Fruit fly (Drosophila melanogaster) whole organism, embryonic: ENCODE results near the gene NPF.
A peak's percentile ranks its signal among the peaks of the same experiment; 100 is the strongest.

Experiments used
- Bgb ChIP-seq: fragments of 200-800 bp; sonication (Bioruptor generic); IDR thresholded peaks from 2 replicates; pipeline ENCODE4 v1.3.6; 2022; ENCODE audit warnings: missing biosample characterization, missing genetic modification characterization; ENCODE audit not compliant: partially characterized antibody
- CG10274 ChIP-seq: fragments of 200-800 bp; sonication (Bioruptor generic); optimal IDR thresholded peaks from 3 replicates; lab custom pipeline; 2017; ENCODE audit warnings: missing biosample characterization, mild to moderate bottlenecking, missing genetic modification characterization
- CG10654 ChIP-seq: fragments of 200-800 bp; sonication (Bioruptor generic); optimal IDR thresholded peaks from 2 replicates; lab custom pipeline; 2016; ENCODE audit warnings: missing biosample characterization, missing genetic modification characterization
- CG12744 ChIP-seq: fragments of 200-800 bp; sonication (Bioruptor generic); optimal IDR thresholded peaks from 2 replicates; lab custom pipeline; 2016; ENCODE audit warnings: missing biosample characterization, missing genetic modification characterization
- CG17359 ChIP-seq: fragments of 200-800 bp; sonication (Bioruptor generic); optimal IDR thresholded peaks from 3 replicates; lab custom pipeline; 2018; ENCODE audit warnings: missing biosample characterization, mild to moderate bottlenecking, missing genetic modification characterization, moderate library complexity
- CG18599 ChIP-seq: fragments of 200-800 bp; sonication (Bioruptor generic); optimal IDR thresholded peaks from 3 replicates; lab custom pipeline; 2017; ENCODE audit warnings: missing biosample characterization, missing genetic modification characterization, mild to moderate bottlenecking, moderate library complexity, missing genetic modification reagents
- CG2889 ChIP-seq: fragments of 200-800 bp; sonication (Bioruptor generic); IDR thresholded peaks from 3 replicates; pipeline ENCODE4 v1.3.6; 2022; ENCODE audit warnings: missing biosample characterization, missing genetic modification characterization
- CG3163 ChIP-seq: fragments of 200-800 bp; sonication (Bioruptor generic); optimal IDR thresholded peaks from 3 replicates; lab custom pipeline; 2016; ENCODE audit warnings: missing biosample characterization, missing genetic modification characterization
- CG32767 ChIP-seq: fragments of 200-800 bp; sonication (Bioruptor generic); IDR thresholded peaks from 2 replicates; pipeline ENCODE4 v1.3.6; 2022; ENCODE audit warnings: missing biosample characterization, missing genetic modification characterization
- CG32772 ChIP-seq: fragments of 200-800 bp; sonication (Bioruptor generic); IDR thresholded peaks from 2 replicates; pipeline ENCODE4 v1.3.6; 2022; ENCODE audit warnings: missing biosample characterization, missing genetic modification characterization
- CG33557 ChIP-seq: fragments of 200-800 bp; sonication (Bioruptor generic); optimal IDR thresholded peaks from 2 replicates; lab custom pipeline; 2019; ENCODE audit warnings: missing biosample characterization, mild to moderate bottlenecking, missing genetic modification characterization, moderate library complexity
- CG34376 ChIP-seq: fragments of 200-800 bp; sonication (Bioruptor generic); optimal IDR thresholded peaks from 2 replicates; lab custom pipeline; 2018; ENCODE audit warnings: missing biosample characterization, mild to moderate bottlenecking, missing genetic modification characterization
- CG42726 ChIP-seq: fragments of 200-800 bp; sonication (Bioruptor generic); IDR thresholded peaks from 2 replicates; pipeline ENCODE4 v1.3.6; 2022; ENCODE audit warnings: missing biosample characterization, missing genetic modification characterization; ENCODE audit not compliant: partially characterized antibody
- CG4404 ChIP-seq: fragments of 200-800 bp; sonication (Bioruptor generic); IDR thresholded peaks from 2 replicates; pipeline ENCODE4 v1.3.6; 2022; ENCODE audit warnings: missing biosample characterization, missing genetic modification characterization
- CG6683 ChIP-seq: fragments of 200-800 bp; sonication (Bioruptor generic); optimal IDR thresholded peaks from 2 replicates; lab custom pipeline; 2017; ENCODE audit warnings: missing biosample characterization, mild to moderate bottlenecking, missing genetic modification characterization, missing genetic modification reagents
- CG6813 ChIP-seq: fragments of 200-800 bp; sonication (Bioruptor generic); optimal IDR thresholded peaks from 2 replicates; lab custom pipeline; 2017; ENCODE audit warnings: missing biosample characterization, missing genetic modification characterization, mild to moderate bottlenecking, moderate library complexity, missing genetic modification reagents
- CG8478 ChIP-seq: fragments of >200 bp; optimal IDR thresholded peaks from 2 replicates; lab custom pipeline; 2018
- CG8944 ChIP-seq: fragments of 200-800 bp; sonication (Bioruptor generic); optimal IDR thresholded peaks from 3 replicates; lab custom pipeline; 2016; ENCODE audit warnings: missing biosample characterization, missing genetic modification characterization
- Dip3 ChIP-seq: fragments of 200-800 bp; sonication (Bioruptor generic); optimal IDR thresholded peaks from 3 replicates; lab custom pipeline; 2016; ENCODE audit warnings: missing biosample characterization, missing genetic modification characterization
- Dp ChIP-seq: fragments of 200-800 bp; sonication (Bioruptor generic); optimal IDR thresholded peaks from 2 replicates; lab custom pipeline; 2018; ENCODE audit warnings: missing biosample characterization, mild to moderate bottlenecking, missing genetic modification characterization, moderate library complexity
- Dref ChIP-seq: fragments of 200-800 bp; sonication (Bioruptor generic); IDR thresholded peaks from 2 replicates; pipeline ENCODE4 v1.3.6; 2022; ENCODE audit warnings: missing biosample characterization, missing genetic modification characterization
- Fer3 ChIP-seq: fragments of 200-800 bp; sonication (Bioruptor generic); optimal IDR thresholded peaks from 2 replicates; lab custom pipeline; 2018; ENCODE audit warnings: missing biosample characterization, mild to moderate bottlenecking, missing genetic modification characterization, moderate library complexity
- HLH4C ChIP-seq: fragments of 200-800 bp; sonication (Bioruptor generic); IDR thresholded peaks from 3 replicates; pipeline ENCODE4 v1.3.6; 2022; ENCODE audit warnings: missing biosample characterization, missing genetic modification characterization; ENCODE audit not compliant: partially characterized antibody
- Hand ChIP-seq: fragments of 200-800 bp; sonication (Bioruptor generic); optimal IDR thresholded peaks from 2 replicates; lab custom pipeline; 2017; ENCODE audit warnings: mild to moderate bottlenecking, missing biosample characterization, missing genetic modification reagents, missing genetic modification characterization
- Hr78 ChIP-seq, 2 experiments: fragments of 200-800 bp in 1 of 2; fragments of >200 bp in 1 of 2; sonication (Bioruptor generic) in 1 of 2; optimal IDR thresholded peaks; 2 replicates each; lab custom pipeline; 2017 to 2019; ENCODE audit warnings: missing biosample characterization in 2 of 2, missing genetic modification characterization in 2 of 2, mild to moderate bottlenecking in 1 of 2, moderate library complexity in 1 of 2
- Myb ChIP-seq: fragments of 200-800 bp; sonication (Bioruptor generic); optimal IDR thresholded peaks from 2 replicates; lab custom pipeline; 2016; ENCODE audit warnings: missing biosample characterization, missing genetic modification characterization
- Rx ChIP-seq: fragments of 200-800 bp; sonication (Bioruptor generic); IDR thresholded peaks from 2 replicates; pipeline ENCODE4 v1.3.6; 2022; ENCODE audit warnings: missing biosample characterization, missing genetic modification characterization
- abd-A ChIP-seq: fragments of 200-800 bp; sonication (Bioruptor generic); optimal IDR thresholded peaks from 3 replicates; lab custom pipeline; 2019; ENCODE audit warnings: missing biosample characterization, mild to moderate bottlenecking, missing genetic modification characterization, moderate library complexity
- ash1 ChIP-seq: fragments of 200-800 bp; sonication (Bioruptor generic); optimal IDR thresholded peaks from 2 replicates; lab custom pipeline; 2018; ENCODE audit warnings: missing biosample characterization, mild to moderate bottlenecking, missing genetic modification characterization
- caup ChIP-seq: fragments of 200-800 bp; sonication (Bioruptor generic); optimal IDR thresholded peaks from 3 replicates; lab custom pipeline; 2017; ENCODE audit warnings: missing biosample characterization, mild to moderate bottlenecking, missing genetic modification characterization, moderate library complexity; ENCODE audit not compliant: severe bottlenecking
- cg ChIP-seq: fragments of 200-800 bp; sonication (Bioruptor generic); optimal IDR thresholded peaks from 3 replicates; lab custom pipeline; 2019; ENCODE audit warnings: missing biosample characterization, mild to moderate bottlenecking, missing genetic modification characterization, moderate library complexity
- chm ChIP-seq: fragments of 200-800 bp; sonication (Bioruptor generic); IDR thresholded peaks from 2 replicates; pipeline ENCODE4 v1.3.6; 2022; ENCODE audit warnings: missing biosample characterization, missing genetic modification characterization
- ci ChIP-seq: fragments of 200-800 bp; sonication (Bioruptor generic); IDR thresholded peaks from 3 replicates; pipeline ENCODE4 v1.3.6; 2022; ENCODE audit warnings: missing biosample characterization, missing genetic modification characterization
- dan ChIP-seq: fragments of 200-800 bp; sonication (Bioruptor generic); IDR thresholded peaks from 2 replicates; pipeline ENCODE4 v1.3.6; 2022; ENCODE audit warnings: missing biosample characterization, missing genetic modification characterization
- fd102C ChIP-seq: fragments of 200-800 bp; sonication (Bioruptor generic); optimal IDR thresholded peaks from 2 replicates; lab custom pipeline; 2018; ENCODE audit warnings: missing biosample characterization, mild to moderate bottlenecking, missing genetic modification characterization, moderate library complexity
- hkb ChIP-seq, 2 experiments: fragments of 200-800 bp in 1 of 2; fragments of >200 bp in 1 of 2; sonication (Bioruptor generic) in 1 of 2; IDR thresholded peaks in 1 of 2; optimal IDR thresholded peaks in 1 of 2; 2 replicates each; pipeline versions ENCODE4 v1.3.6 to Lab custom; 2017 to 2022; ENCODE audit warnings: missing biosample characterization in 1 of 2, missing genetic modification characterization in 1 of 2
- kah ChIP-seq: fragments of 200-800 bp; sonication (Bioruptor generic); optimal IDR thresholded peaks from 2 replicates; lab custom pipeline; 2018; ENCODE audit warnings: missing biosample characterization, mild to moderate bottlenecking, missing genetic modification characterization
- lmd ChIP-seq: fragments of 200-800 bp; sonication (Bioruptor generic); IDR thresholded peaks from 2 replicates; pipeline ENCODE4 v1.3.6; 2022; ENCODE audit warnings: missing biosample characterization, missing genetic modification characterization
- lola ChIP-seq, 3 experiments: fragments of >200 bp in 2 of 3; fragments of 200-800 bp in 1 of 3; sonication (Bioruptor generic) in 1 of 3; optimal IDR thresholded peaks; 2 replicates each; lab custom pipeline; 2017 to 2019; ENCODE audit warnings: missing biosample characterization in 3 of 3, missing genetic modification characterization in 3 of 3, mild to moderate bottlenecking in 1 of 3, moderate library complexity in 1 of 3
- mam ChIP-seq: fragments of 200-800 bp; sonication (Bioruptor generic); optimal IDR thresholded peaks from 3 replicates; lab custom pipeline; 2016; ENCODE audit warnings: missing biosample characterization, missing genetic modification characterization
- pb ChIP-seq: fragments of 200-800 bp; sonication (Bioruptor generic); optimal IDR thresholded peaks from 3 replicates; lab custom pipeline; 2016; ENCODE audit warnings: missing biosample characterization, missing genetic modification characterization
- repo ChIP-seq: fragments of 200-800 bp; sonication (Bioruptor generic); optimal IDR thresholded peaks from 2 replicates; lab custom pipeline; 2016; ENCODE audit warnings: missing biosample characterization, missing genetic modification characterization
- sens ChIP-seq: fragments of 200-800 bp; sonication (Bioruptor generic); peaks from one replicate; lab custom pipeline; 2016; ENCODE audit warnings: missing biosample characterization, missing genetic modification characterization
- sens-2 ChIP-seq: fragments of 200-800 bp; sonication (Bioruptor generic); IDR thresholded peaks from 2 replicates; pipeline ENCODE4 v1.3.6; 2022; ENCODE audit warnings: missing biosample characterization, missing genetic modification characterization
- sim ChIP-seq: fragments of 200-800 bp; sonication (Bioruptor generic); IDR thresholded peaks from 2 replicates; pipeline ENCODE4 v1.3.6; 2022; ENCODE audit warnings: missing biosample characterization, missing genetic modification characterization
- sob ChIP-seq: fragments of 200-800 bp; sonication (Bioruptor generic); IDR thresholded peaks from 2 replicates; pipeline ENCODE4 v1.3.6; 2022; ENCODE audit warnings: missing biosample characterization, missing genetic modification characterization
- tap ChIP-seq: fragments of 200-800 bp; optimal IDR thresholded peaks from 3 replicates; lab custom pipeline; 2019; ENCODE audit warnings: missing biosample characterization, mild to moderate bottlenecking, missing genetic modification characterization, moderate library complexity
- tgo ChIP-seq: fragments of 200-800 bp; sonication (Bioruptor generic); IDR thresholded peaks from 3 replicates; pipeline ENCODE4 v1.3.6; 2022; ENCODE audit warnings: missing biosample characterization, missing genetic modification characterization
- tll ChIP-seq, 2 experiments: fragments of 200-800 bp in 1 of 2; fragments of >200 bp in 1 of 2; sonication (Bioruptor generic) in 1 of 2; optimal IDR thresholded peaks; 2 replicates each; lab custom pipeline; 2017 to 2019; ENCODE audit warnings: missing biosample characterization in 2 of 2, missing genetic modification characterization in 2 of 2, mild to moderate bottlenecking in 1 of 2, moderate library complexity in 1 of 2
- vnd ChIP-seq: fragments of 200-800 bp; sonication (Bioruptor generic); IDR thresholded peaks from 3 replicates; pipeline ENCODE4 v1.3.6; 2022; ENCODE audit warnings: missing biosample characterization, missing genetic modification characterization; ENCODE audit not compliant: partially characterized antibody
- yki ChIP-seq: fragments of >200 bp; optimal IDR thresholded peaks from 3 replicates; lab custom pipeline; 2018

Gene NPF

dm6 chr3R:16630564-16630963 lies 21.5 kb downstream of the NPF start (continued):
- TF ChIP-seq tll (GFP tag; optimal IDR thresholded peaks at IDR 0.05; lab: Kevin White, UChicago) (peak; percentile 38 to 79), sob (GFP tag; lab: Robert Waterston, UW) (no peak), CG42726 (GFP tag; lab: Robert Waterston, UW) (no peak), chm (GFP tag; lab: Robert Waterston, UW) (no peak), CG32772 (GFP tag; lab: Robert Waterston, UW) (no peak), CG17359 (tag; lab: Kevin White, UChicago) (no peak), HLH4C (GFP tag; lab: Robert Waterston, UW) (no peak), tgo (GFP tag; lab: Robert Waterston, UW) (no peak), yki (lab: Kevin White, UChicago) (no peak), Dip3 (GFP tag; lab: Kevin White, UChicago) (no peak), CG6813 (no peak), sens (GFP tag; lab: Kevin White, UChicago) (peak; percentile 66), Dp (GFP tag; lab: Kevin White, UChicago) (no peak), CG10274 (no peak), Fer3 (tag; lab: Kevin White, UChicago) (no peak), cg (peak; percentile 48), sens-2 (GFP tag; lab: Robert Waterston, UW) (no peak), lola (GFP tag; optimal IDR thresholded peaks at IDR 0.05; lab: Kevin White, UChicago) (peak in 1 of 3 experiments; percentile 68), abd-A (tag; lab: Kevin White, UChicago) (no peak), CG12744 (no peak), CG8944 (GFP tag; lab: Kevin White, UChicago) (no peak), sim (GFP tag; lab: Robert Waterston, UW) (no peak), Dref (GFP tag; lab: Robert Waterston, UW) (no peak), CG18599 (GFP tag; lab: Kevin White, UChicago) (no peak), ash1 (no peak), dan (GFP tag; lab: Robert Waterston, UW) (no peak), CG34376 (GFP tag; lab: Kevin White, UChicago) (no peak), tap (tag; lab: Kevin White, UChicago) (no peak), Hand (GFP tag; lab: Kevin White, UChicago) (no peak), Bgb (GFP tag; lab: Robert Waterston, UW) (no peak), ci (GFP tag; lab: Robert Waterston, UW) (no peak), mam (no peak), CG3163 (no peak), lmd (peak; percentile 24), caup (GFP tag; lab: Kevin White, UChicago) (no peak), CG6683 (GFP tag; lab: Kevin White, UChicago) (no peak), CG4404 (GFP tag; lab: Robert Waterston, UW) (peak; percentile 61), Rx (GFP tag; lab: Robert Waterston, UW) (no peak), hkb (optimal IDR thresholded peaks at IDR 0.05; lab: Kevin White, UChicago) (no peak), hkb (GFP tag; IDR thresholded peaks at IDR 0.05; lab: Robert Waterston, UW) (no peak), CG2889 (GFP tag; lab: Robert Waterston, UW) (no peak), fd102C (peak; percentile 59), CG8478 (lab: Kevin White, UChicago) (no peak), Myb (GFP tag; lab: Kevin White, UChicago) (no peak), pb (no peak), CG32767 (no peak), CG33557 (GFP tag; lab: Kevin White, UChicago) (peak; percentile 54), repo (no peak), vnd (GFP tag; lab: Robert Waterston, UW) (no peak), CG10654 (GFP tag; lab: Kevin White, UChicago) (no peak), Hr78 (GFP tag; optimal IDR thresholded peaks at IDR 0.05; lab: Kevin White, UChicago) (no peak), kah (no peak)
